Worm (Caenorhabditis elegans) whole organism, L2 larva: ENCODE data around the gene R166.3.

Experiments used
- C34F6.9 ChIP-seq: fragments of 150-350 bp; optimal IDR thresholded peaks from 2 replicates; lab custom pipeline; 2014; ENCODE audit warnings: missing biosample characterization, missing genetic modification characterization
- F13H6.1 ChIP-seq: sonication (generic microtip); optimal IDR thresholded peaks from 2 replicates; lab custom pipeline; 2016; ENCODE audit warnings: missing genetic modification characterization, missing compliant biosample characterization
- R02D3.7 ChIP-seq: fragments of 150-350 bp; optimal IDR thresholded peaks from 2 replicates; lab custom pipeline; 2014; ENCODE audit warnings: missing biosample characterization, missing genetic modification characterization
- Y55F3AM.14 ChIP-seq: fragments of 200-800 bp; sonication (Bioruptor generic); optimal IDR thresholded peaks from 2 replicates; lab custom pipeline; 2018; ENCODE audit warnings: mild to moderate bottlenecking, missing genetic modification characterization, missing compliant biosample characterization
- alr-1 ChIP-seq: fragments of 150-350 bp; optimal IDR thresholded peaks from 2 replicates; lab custom pipeline; 2014; ENCODE audit warnings: missing biosample characterization, missing genetic modification characterization
- aly-2 ChIP-seq: fragments of 150-350 bp; optimal IDR thresholded peaks from 2 replicates; lab custom pipeline; 2014; ENCODE audit warnings: missing biosample characterization, missing genetic modification characterization
- ama-1 ChIP-seq: fragments of 150-350 bp; optimal IDR thresholded peaks from 2 replicates; lab custom pipeline; 2018; ENCODE audit warnings: inconsistent platforms
- blmp-1 ChIP-seq: sonication (generic microtip); optimal IDR thresholded peaks from 2 replicates; lab custom pipeline; 2017; ENCODE audit warnings: missing genetic modification characterization, mild to moderate bottlenecking, missing compliant biosample characterization, antibody characterized with exemption, moderate library complexity; ENCODE audit not compliant: insufficient read depth
- ceh-82 ChIP-seq: fragments of 150-350 bp; optimal IDR thresholded peaks from 2 replicates; lab custom pipeline; 2014; ENCODE audit warnings: missing biosample characterization, missing genetic modification characterization
- crh-2 ChIP-seq: sonication (generic microtip); optimal IDR thresholded peaks from 2 replicates; lab custom pipeline; 2017; ENCODE audit warnings: missing biosample characterization, missing genetic modification characterization
- dmd-4 ChIP-seq: sonication (generic microtip); optimal IDR thresholded peaks from 2 replicates; lab custom pipeline; 2017; ENCODE audit warnings: missing biosample characterization, missing genetic modification characterization
- egl-27 ChIP-seq: sonication (generic microtip); optimal IDR thresholded peaks from 3 replicates; lab custom pipeline; 2017; ENCODE audit warnings: missing biosample characterization, missing genetic modification reagents, missing genetic modification characterization
- elt-1 ChIP-seq: fragments of 150-350 bp; optimal IDR thresholded peaks from 2 replicates; lab custom pipeline; 2014; ENCODE audit warnings: missing biosample characterization, missing genetic modification characterization
- elt-3 ChIP-seq: sonication (generic microtip); optimal IDR thresholded peaks from 2 replicates; lab custom pipeline; 2017; ENCODE audit warnings: missing biosample characterization, missing genetic modification characterization
- fos-1 ChIP-seq: fragments of 150-350 bp; optimal IDR thresholded peaks from 2 replicates; lab custom pipeline; 2014; ENCODE audit warnings: missing biosample characterization, missing genetic modification characterization
- gmeb-1 ChIP-seq: fragments of 150-350 bp; optimal IDR thresholded peaks from 2 replicates; lab custom pipeline; 2014; ENCODE audit warnings: missing biosample characterization, missing genetic modification characterization
- lin-11 ChIP-seq: fragments of 150-350 bp; sonication (generic microtip); optimal IDR thresholded peaks from 2 replicates; lab custom pipeline; 2014; ENCODE audit warnings: missing biosample characterization, missing genetic modification characterization, inconsistent platforms, mixed read lengths
- lin-13 ChIP-seq: fragments of 150-350 bp; optimal IDR thresholded peaks from 2 replicates; lab custom pipeline; 2014; ENCODE audit warnings: missing biosample characterization, missing genetic modification reagents, missing genetic modification characterization
- lin-39 ChIP-seq: fragments of 150-350 bp; optimal IDR thresholded peaks from 2 replicates; lab custom pipeline; 2014; ENCODE audit warnings: missing biosample characterization, missing genetic modification reagents, missing genetic modification characterization
- lsy-2 ChIP-seq, 2 experiments: fragments of 150-350 bp in 1 of 2; sonication (generic microtip) in 1 of 2; optimal IDR thresholded peaks; 2 replicates each; lab custom pipeline; 2014 to 2017; ENCODE audit warnings: missing biosample characterization in 2 of 2, missing genetic modification characterization in 2 of 2
- mab-5 ChIP-seq: fragments of 150-350 bp; optimal IDR thresholded peaks from 2 replicates; lab custom pipeline; 2014; ENCODE audit warnings: missing biosample characterization, missing genetic modification characterization
- mbf-1 ChIP-seq: sonication (generic microtip); optimal IDR thresholded peaks from 2 replicates; lab custom pipeline; 2017; ENCODE audit warnings: missing biosample characterization, missing genetic modification characterization
- mdl-1 ChIP-seq, 2 experiments: fragments of 150-350 bp in 1 of 2; sonication (generic microtip) in 1 of 2; optimal IDR thresholded peaks; 2 replicates each; lab custom pipeline; 2017; ENCODE audit warnings: missing biosample characterization in 2 of 2, missing genetic modification characterization in 2 of 2
- nhr-10 ChIP-seq: sonication (generic microtip); optimal IDR thresholded peaks from 2 replicates; lab custom pipeline; 2017; ENCODE audit warnings: missing biosample characterization, missing genetic modification characterization
- nhr-11 ChIP-seq: fragments of 150-350 bp; optimal IDR thresholded peaks from 2 replicates; lab custom pipeline; 2014; ENCODE audit warnings: missing biosample characterization, missing genetic modification characterization
- nhr-12 ChIP-seq: fragments of 150-350 bp; optimal IDR thresholded peaks from 2 replicates; lab custom pipeline; 2014; ENCODE audit warnings: missing biosample characterization, missing genetic modification characterization
- nhr-129 ChIP-seq: fragments of 150-350 bp; optimal IDR thresholded peaks from 2 replicates; lab custom pipeline; 2014; ENCODE audit warnings: missing biosample characterization, missing genetic modification characterization
- nhr-21 ChIP-seq: fragments of 150-350 bp; optimal IDR thresholded peaks from 2 replicates; lab custom pipeline; 2014; ENCODE audit warnings: missing biosample characterization, missing genetic modification characterization
- nhr-23 ChIP-seq: fragments of 150-350 bp; optimal IDR thresholded peaks from 2 replicates; lab custom pipeline; 2014; ENCODE audit warnings: missing biosample characterization, missing genetic modification reagents, missing genetic modification characterization
- nhr-237 ChIP-seq: fragments of 150-350 bp; optimal IDR thresholded peaks from 2 replicates; lab custom pipeline; 2014; ENCODE audit warnings: missing biosample characterization, missing genetic modification characterization
- nhr-25 ChIP-seq: fragments of 150-350 bp; sonication (generic microtip); optimal IDR thresholded peaks from 3 replicates; lab custom pipeline; 2014; ENCODE audit warnings: missing biosample characterization, missing genetic modification characterization
- peb-1 ChIP-seq: fragments of 150-350 bp; optimal IDR thresholded peaks from 2 replicates; lab custom pipeline; 2014; ENCODE audit warnings: missing biosample characterization, missing genetic modification characterization
- sem-4 ChIP-seq: fragments of 150-350 bp; optimal IDR thresholded peaks from 2 replicates; lab custom pipeline; 2014; ENCODE audit warnings: missing biosample characterization, missing genetic modification reagents, missing genetic modification characterization
- sma-3 ChIP-seq: sonication (generic microtip); optimal IDR thresholded peaks from 2 replicates; lab custom pipeline; 2016; ENCODE audit warnings: missing genetic modification reagents, missing genetic modification characterization, missing compliant biosample characterization
- sma-9 ChIP-seq, 2 experiments: fragments of 150-350 bp in 1 of 2; sonication (generic microtip) in 1 of 2; optimal IDR thresholded peaks; 2 replicates each; lab custom pipeline; 2014 to 2016; ENCODE audit warnings: missing genetic modification characterization in 2 of 2, mild to moderate bottlenecking in 1 of 2, missing biosample characterization in 1 of 2, missing compliant biosample characterization in 1 of 2, missing genetic modification reagents in 1 of 2, moderate library complexity in 1 of 2
- unc-39 ChIP-seq: fragments of 150-350 bp; optimal IDR thresholded peaks from 2 replicates; lab custom pipeline; 2014; ENCODE audit warnings: missing biosample characterization, missing genetic modification characterization
- unc-62 ChIP-seq: fragments of 150-350 bp; optimal IDR thresholded peaks from 2 replicates; lab custom pipeline; 2014; ENCODE audit warnings: missing biosample characterization, missing genetic modification reagents, missing genetic modification characterization
- zag-1 ChIP-seq: fragments of 150-350 bp; optimal IDR thresholded peaks from 2 replicates; lab custom pipeline; 2014; ENCODE audit warnings: missing biosample characterization, missing genetic modification characterization
- ztf-1 ChIP-seq: fragments of 200-800 bp; sonication (Bioruptor generic); conservative IDR thresholded peaks from 2 replicates; pipeline ENCODE4 v1.3.6; 2022; ENCODE audit warnings: missing genetic modification characterization, missing compliant biosample characterization
- ztf-11 ChIP-seq: sonication (generic microtip); optimal IDR thresholded peaks from 2 replicates; lab custom pipeline; 2017; ENCODE audit warnings: missing biosample characterization, missing genetic modification characterization
- ztf-4 ChIP-seq: fragments of 150-350 bp; optimal IDR thresholded peaks from 2 replicates; lab custom pipeline; 2014; ENCODE audit warnings: missing biosample characterization, missing genetic modification characterization

R166.3 gene

ce11 chrII:10545213-10545612 is 6.1 kb upstream of the R166.3 start:
- TF ChIP-seq ama-1 (peak; percentile 77), lin-13 (GFP tag; lab: Kevin White, UChicago) (peak; percentile 17), nhr-23 (tag; lab: Kevin White, UChicago) (no peak), aly-2 (tag; lab: Kevin White, UChicago) (no peak), mdl-1 (tag; optimal IDR thresholded peaks at IDR 0.05; lab: Kevin White, UChicago) (peak in 1 of 2 experiments; percentile 8), nhr-12 (tag; lab: Kevin White, UChicago) (no peak), lin-11 (no peak), zag-1 (tag; lab: Kevin White, UChicago) (no peak), nhr-21 (no peak), R02D3.7 (tag; lab: Kevin White, UChicago) (no peak)
- TF ChIP-seq, all 48 proteins: peak for 3

- TF ChIP-seq mbf-1 (tag; lab: Kevin White, UChicago) (no peak), peb-1 (tag; lab: Kevin White, UChicago) (no peak), lin-39 (no peak), nhr-237 (tag; lab: Kevin White, UChicago) (no peak), unc-62 (GFP tag; lab: Kevin White, UChicago) (no peak), nhr-129 (tag; lab: Kevin White, UChicago) (peak; percentile 33), lin-11 (peak; percentile 11), Y55F3AM.14 (no peak), nhr-11 (tag; lab: Kevin White, UChicago) (no peak), nhr-10 (tag; lab: Kevin White, UChicago) (no peak), sma-9 (GFP tag; optimal IDR thresholded peaks at IDR 0.05; lab: Kevin White, UChicago) (no peak), sma-9 (tag; optimal IDR thresholded peaks at IDR 0.05; lab: Kevin White, UChicago) (no peak), crh-2 (tag; lab: Kevin White, UChicago) (no peak), sem-4 (no peak), aly-2 (tag; lab: Kevin White, UChicago) (no peak), nhr-25 (tag; lab: Kevin White, UChicago) (no peak), R02D3.7 (tag; lab: Kevin White, UChicago) (no peak)
Observed at ce11 chrII:10544374-10544908, 5.3 kb upstream of the R166.3 start.

DNA sequence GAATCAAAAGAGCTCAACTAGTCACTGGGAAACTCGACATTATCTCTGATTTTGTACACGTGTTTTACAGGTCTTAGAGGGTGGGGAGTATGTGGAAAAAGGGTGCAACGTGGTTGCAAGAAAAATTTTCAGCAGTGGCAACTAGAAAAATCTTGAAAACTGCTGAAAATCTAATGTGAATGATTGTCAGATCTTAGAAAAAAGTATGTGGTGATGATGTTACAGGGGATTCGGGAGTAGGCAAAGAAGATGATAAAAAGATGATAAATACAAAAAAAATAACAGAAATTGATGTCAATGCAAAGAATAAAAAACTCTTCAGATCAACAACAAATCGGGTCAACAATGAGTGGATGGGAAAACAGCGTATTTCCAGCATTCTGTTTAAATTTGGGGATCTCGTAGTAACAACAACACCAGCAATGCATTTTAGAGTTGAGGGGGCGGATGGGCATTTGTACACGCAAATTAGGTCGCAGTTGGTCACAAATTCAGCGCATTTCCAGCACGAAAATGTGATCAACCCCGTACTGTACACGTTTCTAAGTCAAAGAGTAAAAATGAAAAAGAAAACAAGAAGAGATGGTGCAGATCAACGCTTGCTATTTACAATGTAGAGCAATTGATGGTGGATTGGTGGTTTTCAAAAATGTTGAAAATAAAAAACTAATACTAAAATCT is 4.5 kb upstream of the R166.3 start:
- TF ChIP-seq ama-1 (no peak), crh-2 (tag; lab: Kevin White, UChicago) (peak; percentile 1), sma-9 (GFP tag; optimal IDR thresholded peaks at IDR 0.05; lab: Kevin White, UChicago) (peak; percentile 35), sma-9 (tag; optimal IDR thresholded peaks at IDR 0.05; lab: Kevin White, UChicago) (no peak), sma-3 (GFP tag; lab: Kevin White, UChicago) (peak; percentile 36), nhr-25 (tag; lab: Kevin White, UChicago) (peak; percentile 28), nhr-11 (tag; lab: Kevin White, UChicago) (no peak), fos-1 (tag; lab: Kevin White, UChicago) (no peak)

- no peak for TF ChIP-seq nhr-23 (tag; lab: Kevin White, UChicago)
- no peak for TF ChIP-seq nhr-12 (tag; lab: Kevin White, UChicago)
- peak; percentile 64 for TF ChIP-seq Y55F3AM.14
- no peak for TF ChIP-seq peb-1 (tag; lab: Kevin White, UChicago)
- TF ChIP-seq unc-39 (tag; lab: Kevin White, UChicago): no peak
- peak; percentile 6 to 20 for TF ChIP-seq lsy-2 (tag; optimal IDR thresholded peaks at IDR 0.05; lab: Kevin White, UChicago)
- no peak for TF ChIP-seq egl-27 (tag; lab: Kevin White, UChicago)
- no peak for TF ChIP-seq elt-3 (tag; lab: Kevin White, UChicago)
- peak; percentile 7 for TF ChIP-seq blmp-1 (tag; lab: Kevin White, UChicago)
- TF ChIP-seq sem-4: no peak
- no peak for TF ChIP-seq F13H6.1 (tag; lab: Kevin White, UChicago)
- TF ChIP-seq ztf-1 (GFP tag; lab: Robert Waterston, UW): no peak
- TF ChIP-seq R02D3.7 (tag; lab: Kevin White, UChicago): no peak
- TF ChIP-seq mab-5 (tag; lab: Kevin White, UChicago): no peak
- no peak for TF ChIP-seq ceh-82 (tag; lab: Kevin White, UChicago)
- no peak for TF ChIP-seq ztf-11
- TF ChIP-seq ztf-4 (tag; lab: Kevin White, UChicago): peak; percentile 11
- TF ChIP-seq nhr-129 (tag; lab: Kevin White, UChicago): peak; percentile 34
- no peak for TF ChIP-seq gmeb-1 (tag; lab: Kevin White, UChicago)
- no peak for TF ChIP-seq nhr-11 (tag; lab: Kevin White, UChicago)
- no peak for TF ChIP-seq dmd-4
- TF ChIP-seq nhr-10 (tag; lab: Kevin White, UChicago): no peak
- no peak for TF ChIP-seq sma-3 (GFP tag; lab: Kevin White, UChicago)
- no peak for TF ChIP-seq fos-1 (tag; lab: Kevin White, UChicago)
- no peak for TF ChIP-seq elt-1 (tag; lab: Kevin White, UChicago)
- TF ChIP-seq lin-11: no peak
- no peak for TF ChIP-seq C34F6.9 (tag; lab: Kevin White, UChicago)
- peak; percentile 92 for TF ChIP-seq ama-1
- TF ChIP-seq crh-2 (tag; lab: Kevin White, UChicago): no peak
- TF ChIP-seq unc-62 (GFP tag; lab: Kevin White, UChicago): no peak
- TF ChIP-seq alr-1 (tag; lab: Kevin White, UChicago): no peak
- no peak for TF ChIP-seq mbf-1 (tag; lab: Kevin White, UChicago)
Observed at ce11 chrII:10542654-10543456, 3.7 kb upstream of the R166.3 start.
